Worm (Caenorhabditis elegans): ENCODE data around the gene C17A2.4.

ce11 chrII:3862053-3862452 is 22.4 kb downstream of the C17A2.4 start:
- TF ChIP-seq W03F9.2 (tag; optimal IDR thresholded peaks at IDR 0.05), result no peak
- no peak for TF ChIP-seq dao-5 (tag; optimal IDR thresholded peaks at IDR 0.05)
